Worm (Caenorhabditis elegans) whole organism, L4 larva: ENCODE measurements around the gene lin-15A.

Experiments used
- D1046.2 ChIP-seq: fragments of 200-800 bp; sonication (Bioruptor generic); IDR thresholded peaks from 2 replicates; pipeline ENCODE4 v1.3.6; 2022; ENCODE audit warnings: missing genetic modification characterization, missing compliant biosample characterization
- F10B5.3 ChIP-seq: sonication (generic microtip); optimal IDR thresholded peaks from 2 replicates; lab custom pipeline; 2016; ENCODE audit warnings: mild to moderate bottlenecking, missing genetic modification characterization, missing compliant biosample characterization
- F26F4.8 ChIP-seq: fragments of 200-800 bp; sonication (Bioruptor generic); conservative IDR thresholded peaks from 2 replicates; pipeline ENCODE4 v1.3.6; 2022; ENCODE audit warnings: missing genetic modification characterization, missing compliant biosample characterization
- F37D6.2 ChIP-seq: sonication (generic microtip); optimal IDR thresholded peaks from 2 replicates; lab custom pipeline; 2016; ENCODE audit warnings: mild to moderate bottlenecking, missing genetic modification characterization, missing compliant biosample characterization
- T26A8.4 ChIP-seq: fragments of 200-800 bp; sonication (Bioruptor generic); IDR thresholded peaks from 2 replicates; pipeline ENCODE4 v1.3.6; 2022; ENCODE audit warnings: missing genetic modification characterization, missing compliant biosample characterization
- Y48G9A.11 ChIP-seq: fragments of 200-800 bp; sonication (Bioruptor generic); IDR thresholded peaks from 2 replicates; pipeline ENCODE4 v1.3.6; 2022; ENCODE audit warnings: missing genetic modification reagents, missing genetic modification characterization, missing compliant biosample characterization
- aha-1 ChIP-seq: fragments of 150-350 bp; peaks from one replicate; lab custom pipeline; 2014; ENCODE audit warnings: missing biosample characterization, missing genetic modification characterization
- aly-2 ChIP-seq: sonication (generic microtip); optimal IDR thresholded peaks from 2 replicates; lab custom pipeline; 2018; ENCODE audit warnings: missing biosample characterization, missing genetic modification characterization
- ama-1 ChIP-seq: fragments of 150-350 bp; optimal IDR thresholded peaks from 2 replicates; lab custom pipeline; 2014; ENCODE audit warnings: inconsistent platforms, mixed read lengths
- arid-1 ChIP-seq: fragments of 200-800 bp; sonication (Bioruptor generic); conservative IDR thresholded peaks from 2 replicates; pipeline ENCODE4 v1.3.6; 2022; ENCODE audit warnings: missing genetic modification reagents, missing genetic modification characterization, missing compliant biosample characterization
- ceh-20 ChIP-seq: fragments of 200-800 bp; sonication (Bioruptor generic); IDR thresholded peaks from 2 replicates; pipeline ENCODE4 v1.3.6; 2022; ENCODE audit warnings: missing genetic modification reagents, missing genetic modification characterization, missing compliant biosample characterization
- ceh-28 ChIP-seq: fragments of 150-350 bp; optimal IDR thresholded peaks from 2 replicates; lab custom pipeline; 2014; ENCODE audit warnings: missing biosample characterization, missing genetic modification reagents, missing genetic modification characterization
- ceh-44 ChIP-seq: fragments of 200-800 bp; sonication (Bioruptor generic); IDR thresholded peaks from 2 replicates; pipeline ENCODE4 v1.3.6; 2022; ENCODE audit warnings: missing genetic modification reagents, missing genetic modification characterization, missing compliant biosample characterization
- ceh-62 ChIP-seq: sonication (generic microtip); optimal IDR thresholded peaks from 2 replicates; lab custom pipeline; 2017; ENCODE audit warnings: missing biosample characterization, missing genetic modification characterization
- ceh-82 ChIP-seq: sonication (generic microtip); optimal IDR thresholded peaks from 2 replicates; lab custom pipeline; 2017; ENCODE audit warnings: missing biosample characterization, missing genetic modification characterization
- ces-1 ChIP-seq: fragments of 150-350 bp; sonication (generic microtip); optimal IDR thresholded peaks from 4 replicates; lab custom pipeline; 2014; ENCODE audit warnings: missing biosample characterization, missing genetic modification reagents, missing genetic modification characterization
- cey-2 ChIP-seq: sonication (generic microtip); optimal IDR thresholded peaks from 3 replicates; lab custom pipeline; 2017; ENCODE audit warnings: missing genetic modification characterization, mild to moderate bottlenecking, missing compliant biosample characterization, antibody characterized with exemption, borderline replicate concordance; ENCODE audit not compliant: insufficient read depth
- ctbp-1 ChIP-seq: fragments of 200-800 bp; sonication (Bioruptor generic); IDR thresholded peaks from 2 replicates; pipeline ENCODE4 v1.3.6; 2022; ENCODE audit warnings: missing genetic modification reagents, missing genetic modification characterization, missing compliant biosample characterization
- daf-12 ChIP-seq: fragments of 150-350 bp; optimal IDR thresholded peaks from 2 replicates; lab custom pipeline; 2014; ENCODE audit warnings: missing biosample characterization, missing genetic modification reagents, missing genetic modification characterization
- daf-8 ChIP-seq: fragments of 200-800 bp; sonication (Bioruptor generic); IDR thresholded peaks from 2 replicates; pipeline ENCODE4 v1.3.6; 2022; ENCODE audit warnings: missing genetic modification characterization, missing compliant biosample characterization
- dpl-1 ChIP-seq: fragments of 150-350 bp; optimal IDR thresholded peaks from 2 replicates; lab custom pipeline; 2014; ENCODE audit warnings: missing biosample characterization, missing genetic modification reagents, missing genetic modification characterization
- egl-27 ChIP-seq: sonication (generic microtip); optimal IDR thresholded peaks from 3 replicates; lab custom pipeline; 2017; ENCODE audit warnings: missing biosample characterization, missing genetic modification reagents, missing genetic modification characterization
- fkh-10 ChIP-seq: fragments of 150-350 bp; optimal IDR thresholded peaks from 2 replicates; lab custom pipeline; 2014; ENCODE audit warnings: missing biosample characterization, missing genetic modification reagents, missing genetic modification characterization
- gei-8 ChIP-seq: fragments of 200-800 bp; sonication (Bioruptor generic); optimal IDR thresholded peaks from 2 replicates; lab custom pipeline; 2018; ENCODE audit warnings: mild to moderate bottlenecking, missing genetic modification characterization, missing compliant biosample characterization
- hlh-11 ChIP-seq: fragments of 200-800 bp; sonication (Bioruptor generic); optimal IDR thresholded peaks from 2 replicates; lab custom pipeline; 2018; ENCODE audit warnings: mild to moderate bottlenecking, missing genetic modification characterization, missing compliant biosample characterization
- hmg-1.1 ChIP-seq: fragments of 200-800 bp; sonication (Bioruptor generic); IDR thresholded peaks from 2 replicates; pipeline ENCODE4 v1.3.6; 2022; ENCODE audit warnings: missing genetic modification reagents, missing genetic modification characterization, missing compliant biosample characterization
- jun-1 ChIP-seq: fragments of 150-350 bp; optimal IDR thresholded peaks from 2 replicates; lab custom pipeline; 2014; ENCODE audit warnings: missing biosample characterization, missing genetic modification reagents, missing genetic modification characterization
- lin-29 ChIP-seq: fragments of 200-800 bp; sonication (Bioruptor generic); IDR thresholded peaks from 2 replicates; pipeline ENCODE4 v1.3.6; 2022; ENCODE audit warnings: missing genetic modification reagents, missing genetic modification characterization, missing compliant biosample characterization
- lin-38 ChIP-seq: fragments of 200-800 bp; sonication (Bioruptor generic); IDR thresholded peaks from 2 replicates; pipeline ENCODE4 v1.3.6; 2022; ENCODE audit warnings: missing genetic modification reagents, missing genetic modification characterization, missing compliant biosample characterization
- lir-3 ChIP-seq: sonication (generic microtip); optimal IDR thresholded peaks from 2 replicates; lab custom pipeline; 2016; ENCODE audit warnings: mild to moderate bottlenecking, missing genetic modification characterization, missing compliant biosample characterization
- mdl-1 ChIP-seq, 2 experiments: fragments of 150-350 bp in 1 of 2; sonication (generic microtip) in 1 of 2; optimal IDR thresholded peaks; 2 replicates each; lab custom pipeline; 2014 to 2017; ENCODE audit warnings: missing biosample characterization in 2 of 2, missing genetic modification characterization in 2 of 2
- mep-1 ChIP-seq: fragments of 150-350 bp; sonication (generic microtip); optimal IDR thresholded peaks from 3 replicates; lab custom pipeline; 2014; ENCODE audit warnings: missing biosample characterization, missing genetic modification characterization
- nhr-10 ChIP-seq: fragments of 150-350 bp; optimal IDR thresholded peaks from 2 replicates; lab custom pipeline; 2014; ENCODE audit warnings: missing biosample characterization, missing genetic modification characterization
- nhr-11 ChIP-seq: fragments of 150-350 bp; optimal IDR thresholded peaks from 2 replicates; lab custom pipeline; 2014; ENCODE audit warnings: missing biosample characterization, missing genetic modification characterization
- nhr-111 ChIP-seq: fragments of 200-800 bp; sonication (Bioruptor generic); optimal IDR thresholded peaks from 2 replicates; lab custom pipeline; 2018; ENCODE audit warnings: mild to moderate bottlenecking, missing genetic modification characterization, missing compliant biosample characterization
- nhr-237 ChIP-seq: sonication (generic microtip); optimal IDR thresholded peaks from 2 replicates; lab custom pipeline; 2017; ENCODE audit warnings: missing biosample characterization, missing genetic modification characterization
- nhr-25 ChIP-seq: sonication (generic microtip); optimal IDR thresholded peaks from 2 replicates; lab custom pipeline; 2017; ENCODE audit warnings: missing genetic modification characterization, mild to moderate bottlenecking, missing compliant biosample characterization, antibody characterized with exemption, moderate library complexity, borderline replicate concordance; ENCODE audit not compliant: insufficient read depth
- nhr-41 ChIP-seq: fragments of 200-800 bp; sonication (Bioruptor generic); IDR thresholded peaks from 2 replicates; pipeline ENCODE4 v1.3.6; 2022; ENCODE audit warnings: missing genetic modification reagents, missing genetic modification characterization, missing compliant biosample characterization
- nhr-42 ChIP-seq: fragments of 200-800 bp; sonication (Bioruptor generic); IDR thresholded peaks from 2 replicates; pipeline ENCODE4 v1.3.6; 2022; ENCODE audit warnings: missing genetic modification characterization, missing compliant biosample characterization
- pha-4 ChIP-seq, 2 experiments: fragments of 150-350 bp in 1 of 2; fragments of 200-800 bp in 1 of 2; sonication (Bioruptor generic) in 1 of 2; IDR thresholded peaks in 1 of 2; optimal IDR thresholded peaks in 1 of 2; 2 replicates each; pipeline versions ENCODE4 v1.3.6 to Lab custom; 2014 to 2022; ENCODE audit warnings: missing genetic modification characterization in 2 of 2, missing genetic modification reagents in 2 of 2, missing biosample characterization in 1 of 2, missing compliant biosample characterization in 1 of 2
- php-3 ChIP-seq: fragments of 200-800 bp; sonication (Bioruptor generic); IDR thresholded peaks from 2 replicates; pipeline ENCODE4 v1.3.6; 2022; ENCODE audit warnings: missing genetic modification reagents, missing genetic modification characterization, missing compliant biosample characterization
- rbr-2 ChIP-seq: sonication (generic microtip); optimal IDR thresholded peaks from 2 replicates; lab custom pipeline; 2016; ENCODE audit warnings: missing genotype, missing genetic modification characterization, missing compliant biosample characterization
- set-16 ChIP-seq: fragments of 200-800 bp; sonication (Bioruptor generic); IDR thresholded peaks from 2 replicates; pipeline ENCODE4 v1.3.6; 2022; ENCODE audit warnings: missing genetic modification reagents, missing genetic modification characterization, missing compliant biosample characterization
- snpc-4 ChIP-seq: fragments of 150-350 bp; optimal IDR thresholded peaks from 2 replicates; lab custom pipeline; 2014; ENCODE audit warnings: missing biosample characterization, missing genetic modification characterization
- spr-1 ChIP-seq: sonication (generic microtip); optimal IDR thresholded peaks from 2 replicates; lab custom pipeline; 2016; ENCODE audit warnings: mild to moderate bottlenecking, missing genetic modification characterization, missing compliant biosample characterization
- spr-3 ChIP-seq: fragments of 200-800 bp; sonication (Bioruptor generic); optimal IDR thresholded peaks from 2 replicates; lab custom pipeline; 2018; ENCODE audit warnings: mild to moderate bottlenecking, missing genetic modification characterization, missing compliant biosample characterization
- unc-62 ChIP-seq, 3 experiments: fragments of 150-350 bp in 1 of 3; sonication (generic microtip); optimal IDR thresholded peaks in 2 of 3; peaks in 1 of 3; 1 replicate in 1 of 3; 2 replicates in 2 of 3; lab custom pipeline; 2014 to 2017; ENCODE audit warnings: missing biosample characterization in 3 of 3, missing genetic modification characterization in 3 of 3, missing genetic modification reagents in 3 of 3, missing genotype in 1 of 3
- zag-1 ChIP-seq: fragments of 150-350 bp; optimal IDR thresholded peaks from 2 replicates; lab custom pipeline; 2014; ENCODE audit warnings: missing biosample characterization, missing genetic modification characterization
- zfp-3 ChIP-seq: fragments of 200-800 bp; sonication (Bioruptor generic); conservative IDR thresholded peaks from 2 replicates; pipeline ENCODE4 v1.3.6; 2022; ENCODE audit warnings: missing genetic modification reagents, missing genetic modification characterization, missing compliant biosample characterization
- zip-11 ChIP-seq: fragments of 200-800 bp; sonication (Bioruptor generic); IDR thresholded peaks from 2 replicates; pipeline ENCODE4 v1.3.6; 2022; ENCODE audit warnings: missing genetic modification characterization, missing compliant biosample characterization
- zip-2 ChIP-seq: fragments of 150-350 bp; optimal IDR thresholded peaks from 2 replicates; lab custom pipeline; 2014; ENCODE audit warnings: missing biosample characterization, missing genetic modification characterization

The lin-15A gene

DNA sequence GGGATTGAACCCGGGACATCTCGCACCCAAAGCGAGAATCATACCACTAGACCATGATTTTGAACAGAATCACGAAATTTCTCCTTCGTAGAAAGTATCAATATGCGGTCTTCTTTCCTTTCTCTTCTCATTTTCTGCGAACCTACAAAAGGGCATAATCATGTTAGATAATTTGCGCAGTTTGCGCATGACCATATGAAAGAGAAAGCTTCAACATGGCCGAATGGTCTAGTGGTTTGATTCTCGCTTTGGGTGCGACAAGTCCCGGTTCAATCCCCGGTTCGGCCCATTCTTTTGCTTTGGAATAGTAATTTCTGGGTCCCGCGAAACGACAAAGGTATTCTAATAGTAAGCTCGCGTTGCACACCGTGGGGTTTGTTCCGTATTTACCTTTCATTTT is 16.0 kb downstream of the lin-15A start:
- no peak for TF ChIP-seq unc-62 (GFP tag; optimal IDR thresholded peaks at IDR 0.05 in 1 of 2; lab: Kevin White, UChicago)
- TF ChIP-seq unc-62 (tag; optimal IDR thresholded peaks at IDR 0.05; lab: Kevin White, UChicago) = no peak
- no peak for TF ChIP-seq F10B5.3
- TF ChIP-seq fkh-10 (GFP tag; lab: Kevin White, UChicago) = no peak
- TF ChIP-seq ctbp-1 = peak; percentile 47; the same call in 1 of the 2 replicates
- no peak for TF ChIP-seq snpc-4 (tag; lab: Kevin White, UChicago)
- peak; percentile 19; the same call in 1 of the 2 replicates for TF ChIP-seq pha-4 (GFP tag; IDR thresholded peaks at IDR 0.05; lab: Robert Waterston, UW)
- no peak for TF ChIP-seq pha-4 (tag; optimal IDR thresholded peaks at IDR 0.05; lab: Kevin White, UChicago)
- TF ChIP-seq spr-3 (GFP tag; lab: Kevin White, UChicago) = no peak
- TF ChIP-seq set-16 (GFP tag; lab: Robert Waterston, UW) = no peak
- no peak for TF ChIP-seq daf-12 (tag; lab: Kevin White, UChicago)
- peak; percentile 15 for TF ChIP-seq lir-3 (tag; lab: Kevin White, UChicago)
- TF ChIP-seq lin-29 (GFP tag; lab: Robert Waterston, UW) = no peak
- TF ChIP-seq lin-38 = peak; percentile 61
- TF ChIP-seq arid-1 (GFP tag; lab: Robert Waterston, UW) = 0 out of 2 replicates have a peak, but pooled peaks have one; percentile 5
- TF ChIP-seq nhr-41 (GFP tag; lab: Robert Waterston, UW) = peak; percentile 52; the same call in 1 of the 2 replicates
- TF ChIP-seq jun-1 (tag; lab: Kevin White, UChicago) = no peak
- peak; percentile 28; the same call in 1 of the 2 replicates for TF ChIP-seq hmg-1.1 (GFP tag; lab: Robert Waterston, UW)
- TF ChIP-seq F37D6.2 (tag; lab: Kevin White, UChicago) = no peak
- no peak for TF ChIP-seq mdl-1 (tag; optimal IDR thresholded peaks at IDR 0.05; lab: Kevin White, UChicago)
- 0 out of 2 replicates have a peak, but pooled peaks have one; percentile 10 for TF ChIP-seq zip-11
- TF ChIP-seq dpl-1 (GFP tag; lab: Kevin White, UChicago) = no peak
- no peak for TF ChIP-seq cey-2 (tag; lab: Kevin White, UChicago)
- TF ChIP-seq mep-1 (tag; lab: Kevin White, UChicago) = no peak
- TF ChIP-seq nhr-10 (tag; lab: Kevin White, UChicago) = no peak
- no peak for TF ChIP-seq aly-2 (tag; lab: Kevin White, UChicago)
- peak; percentile 0 for TF ChIP-seq rbr-2 (tag; lab: Kevin White, UChicago)
- TF ChIP-seq hlh-11 = no peak
- no peak for TF ChIP-seq daf-8 (GFP tag; lab: Robert Waterston, UW)
- no peak for TF ChIP-seq spr-1 (tag; lab: Kevin White, UChicago)
- TF ChIP-seq nhr-25 (tag; lab: Kevin White, UChicago) = no peak
- TF ChIP-seq php-3 (GFP tag; lab: Robert Waterston, UW) = 0 out of 2 replicates have a peak, but pooled peaks have one; percentile 20
- no peak for TF ChIP-seq ama-1 (lab: Kevin White, UChicago)
- no peak for TF ChIP-seq ceh-62 (tag; lab: Kevin White, UChicago)
- TF ChIP-seq ceh-20 = peak; percentile 7; the same call in 1 of the 2 replicates
- no peak for TF ChIP-seq zag-1 (tag; lab: Kevin White, UChicago)
- TF ChIP-seq D1046.2 (GFP tag; lab: Robert Waterston, UW) = 0 out of 2 replicates have a peak, but pooled peaks have one; percentile 45
- TF ChIP-seq egl-27 = no peak
- TF ChIP-seq Y48G9A.11 (GFP tag; lab: Robert Waterston, UW) = peak; percentile 44
- no peak for TF ChIP-seq nhr-11
- TF ChIP-seq ces-1 = no peak
- peak; percentile 81 for TF ChIP-seq T26A8.4 (GFP tag; lab: Robert Waterston, UW)
- TF ChIP-seq gei-8 (GFP tag; lab: Kevin White, UChicago) = no peak
- TF ChIP-seq nhr-111 (GFP tag; lab: Kevin White, UChicago) = no peak
- TF ChIP-seq ceh-82 (tag; lab: Kevin White, UChicago) = no peak
- no peak for TF ChIP-seq nhr-237 (tag; lab: Kevin White, UChicago)
- TF ChIP-seq zip-2 = no peak
- no peak; the same call in 1 of the 2 replicates for TF ChIP-seq F26F4.8 (GFP tag; lab: Robert Waterston, UW)
- no peak for TF ChIP-seq nhr-42 (GFP tag; lab: Robert Waterston, UW)
- no peak for TF ChIP-seq ceh-28 (tag; lab: Kevin White, UChicago)
- no peak for TF ChIP-seq aha-1 (tag; lab: Kevin White, UChicago)
- TF ChIP-seq zfp-3 (GFP tag; lab: Robert Waterston, UW) = no peak
- TF ChIP-seq ceh-44 (GFP tag; lab: Robert Waterston, UW) = no peak
